Fruit fly (Drosophila melanogaster) whole organism, embryonic: Measurements from ENCODE around the gene CG32454.

ENCODE experiments used
- Blimp-1 ChIP-seq: fragments of 200-800 bp; sonication (Bioruptor generic); optimal IDR thresholded peaks from 3 replicates; lab custom pipeline; 2018; ENCODE audit warnings: missing biosample characterization, missing genetic modification characterization, mild to moderate bottlenecking, moderate library complexity, missing genetic modification reagents
- CG10366 ChIP-seq: fragments of 200-800 bp; sonication (Bioruptor generic); IDR thresholded peaks from 2 replicates; pipeline ENCODE4 v1.3.6; 2022; ENCODE audit warnings: missing biosample characterization, missing genetic modification characterization
- CG11093 ChIP-seq: fragments of 200-800 bp; sonication (Bioruptor generic); IDR thresholded peaks from 3 replicates; pipeline ENCODE4 v1.3.6; 2022; ENCODE audit warnings: missing biosample characterization, missing genetic modification characterization
- CG12104 ChIP-seq: fragments of 200-800 bp; sonication (Bioruptor generic); optimal IDR thresholded peaks from 3 replicates; lab custom pipeline; 2016; ENCODE audit warnings: missing biosample characterization, missing genetic modification characterization
- CG12236 ChIP-seq: fragments of 200-800 bp; sonication (Bioruptor generic); optimal IDR thresholded peaks from 2 replicates; lab custom pipeline; 2016; ENCODE audit warnings: missing biosample characterization, missing genetic modification characterization
- CG18764 ChIP-seq: fragments of 200-800 bp; sonication (Bioruptor generic); optimal IDR thresholded peaks from 3 replicates; lab custom pipeline; 2016; ENCODE audit warnings: missing biosample characterization, missing genetic modification characterization
- CG4707 ChIP-seq: fragments of 200-800 bp; sonication (Bioruptor generic); optimal IDR thresholded peaks from 2 replicates; lab custom pipeline; 2018; ENCODE audit warnings: missing biosample characterization, mild to moderate bottlenecking, missing genetic modification characterization, moderate library complexity
- CG6272 ChIP-seq: fragments of 200-800 bp; sonication (Bioruptor generic); IDR thresholded peaks from 2 replicates; pipeline ENCODE4 v1.3.6; 2022; ENCODE audit warnings: missing biosample characterization, missing genetic modification characterization
- CG6654 ChIP-seq: fragments of 200-800 bp; sonication (Bioruptor generic); optimal IDR thresholded peaks from 2 replicates; lab custom pipeline; 2017; ENCODE audit warnings: missing biosample characterization, mild to moderate bottlenecking, missing genetic modification characterization
- CG6791 ChIP-seq: fragments of 200-800 bp; sonication (Bioruptor generic); IDR thresholded peaks from 3 replicates; pipeline ENCODE4 v1.3.6; 2022; ENCODE audit warnings: missing biosample characterization, missing genetic modification characterization; ENCODE audit not compliant: partially characterized antibody
- CG6854 ChIP-seq: fragments of 200-800 bp; sonication (Bioruptor generic); optimal IDR thresholded peaks from 3 replicates; lab custom pipeline; 2017; ENCODE audit warnings: missing biosample characterization, mild to moderate bottlenecking, missing genetic modification characterization
- CG7745 ChIP-seq: fragments of 200-800 bp; sonication (Bioruptor generic); optimal IDR thresholded peaks from 2 replicates; lab custom pipeline; 2018; ENCODE audit warnings: missing biosample characterization, mild to moderate bottlenecking, missing genetic modification characterization, moderate library complexity
- CG8359 ChIP-seq: fragments of 200-800 bp; sonication (Bioruptor generic); optimal IDR thresholded peaks from 2 replicates; lab custom pipeline; 2017; ENCODE audit warnings: missing biosample characterization, mild to moderate bottlenecking, missing genetic modification characterization, borderline replicate concordance
- CG9215 ChIP-seq: fragments of 200-800 bp; sonication (Bioruptor generic); IDR thresholded peaks from 2 replicates; pipeline ENCODE4 v1.3.6; 2022; ENCODE audit warnings: missing biosample characterization, missing genetic modification characterization
- Dbx ChIP-seq: fragments of 200-800 bp; sonication (Bioruptor generic); IDR thresholded peaks from 3 replicates; pipeline ENCODE4 v1.3.6; 2022; ENCODE audit warnings: missing biosample characterization, missing genetic modification characterization
- Dll ChIP-seq: fragments of 200-800 bp; sonication (Bioruptor generic); IDR thresholded peaks from 4 replicates; pipeline ENCODE4 v1.3.6; 2022; ENCODE audit warnings: missing biosample characterization, missing genetic modification characterization; ENCODE audit not compliant: partially characterized antibody
- HHEX ChIP-seq: fragments of 200-800 bp; sonication (Bioruptor generic); optimal IDR thresholded peaks from 3 replicates; lab custom pipeline; 2017; ENCODE audit warnings: missing biosample characterization, mild to moderate bottlenecking, missing genetic modification characterization, missing genetic modification reagents
- HLH4C ChIP-seq: fragments of 200-800 bp; sonication (Bioruptor generic); IDR thresholded peaks from 3 replicates; pipeline ENCODE4 v1.3.6; 2022; ENCODE audit warnings: missing biosample characterization, missing genetic modification characterization; ENCODE audit not compliant: partially characterized antibody
- HmgZ ChIP-seq: fragments of 200-800 bp; sonication (Bioruptor generic); optimal IDR thresholded peaks from 2 replicates; lab custom pipeline; 2018; ENCODE audit warnings: missing biosample characterization, mild to moderate bottlenecking, missing genetic modification characterization
- Hmx ChIP-seq: fragments of 200-800 bp; sonication (Bioruptor generic); optimal IDR thresholded peaks from 2 replicates; lab custom pipeline; 2016; ENCODE audit warnings: missing biosample characterization, missing genetic modification characterization
- Hr3 ChIP-seq: fragments of 200-800 bp; sonication (Bioruptor generic); optimal IDR thresholded peaks from 3 replicates; lab custom pipeline; 2016; ENCODE audit warnings: missing biosample characterization, missing genetic modification characterization
- Max ChIP-seq: fragments of 200-800 bp; sonication (Bioruptor generic); optimal IDR thresholded peaks from 2 replicates; lab custom pipeline; 2016; ENCODE audit warnings: missing biosample characterization, mild to moderate bottlenecking, missing genetic modification characterization
- Nf-YB ChIP-seq: fragments of 200-800 bp; sonication (Bioruptor generic); optimal IDR thresholded peaks from 3 replicates; lab custom pipeline; 2019; ENCODE audit warnings: missing biosample characterization, mild to moderate bottlenecking, missing genetic modification characterization, moderate library complexity
- Six4 ChIP-seq: fragments of 200-800 bp; sonication (Bioruptor generic); optimal IDR thresholded peaks from 2 replicates; lab custom pipeline; 2016; ENCODE audit warnings: missing biosample characterization, missing genetic modification characterization
- Sry-δ ChIP-seq: fragments of 200-800 bp; sonication (Bioruptor generic); optimal IDR thresholded peaks from 2 replicates; lab custom pipeline; 2016; ENCODE audit warnings: missing biosample characterization, missing genetic modification characterization
- ap ChIP-seq: fragments of 200-800 bp; sonication (Bioruptor generic); IDR thresholded peaks from 2 replicates; pipeline ENCODE4 v1.3.6; 2022; ENCODE audit warnings: missing biosample characterization, missing genetic modification characterization
- ash1 ChIP-seq: fragments of 200-800 bp; sonication (Bioruptor generic); optimal IDR thresholded peaks from 2 replicates; lab custom pipeline; 2018; ENCODE audit warnings: missing biosample characterization, mild to moderate bottlenecking, missing genetic modification characterization
- bcd ChIP-seq: fragments of 200-800 bp; sonication (Bioruptor generic); optimal IDR thresholded peaks from 2 replicates; lab custom pipeline; 2017; ENCODE audit warnings: missing biosample characterization, mild to moderate bottlenecking, missing genetic modification characterization
- corto ChIP-seq: fragments of 200-800 bp; sonication (Bioruptor generic); optimal IDR thresholded peaks from 2 replicates; lab custom pipeline; 2016; ENCODE audit warnings: missing biosample characterization, mild to moderate bottlenecking, missing genetic modification characterization, moderate library complexity
- dm ChIP-seq: fragments of 200-800 bp; sonication (Bioruptor generic); optimal IDR thresholded peaks from 3 replicates; lab custom pipeline; 2016; ENCODE audit warnings: missing biosample characterization, missing genetic modification characterization
- dpn ChIP-seq, 2 experiments: fragments of 200-800 bp; sonication (Bioruptor generic); optimal IDR thresholded peaks; 3 replicates each; lab custom pipeline; 2016; ENCODE audit warnings: missing biosample characterization in 2 of 2, missing genetic modification characterization in 2 of 2
- en ChIP-seq: fragments of 200-800 bp; sonication (Bioruptor generic); optimal IDR thresholded peaks from 2 replicates; lab custom pipeline; 2016; ENCODE audit warnings: missing biosample characterization, missing genetic modification characterization
- fd102C ChIP-seq: fragments of 200-800 bp; sonication (Bioruptor generic); optimal IDR thresholded peaks from 2 replicates; lab custom pipeline; 2018; ENCODE audit warnings: missing biosample characterization, mild to moderate bottlenecking, missing genetic modification characterization, moderate library complexity
- gcm ChIP-seq: fragments of 200-800 bp; sonication (Bioruptor generic); optimal IDR thresholded peaks from 2 replicates; lab custom pipeline; 2019; ENCODE audit warnings: missing biosample characterization, mild to moderate bottlenecking, missing genetic modification characterization, moderate library complexity
- hb ChIP-seq: fragments of 200-800 bp; sonication (Bioruptor generic); IDR thresholded peaks from 3 replicates; pipeline ENCODE4 v1.3.6; 2022; ENCODE audit warnings: missing biosample characterization, missing genetic modification characterization; ENCODE audit not compliant: partially characterized antibody
- hbn ChIP-seq: fragments of 200-800 bp; sonication (Bioruptor generic); IDR thresholded peaks from 2 replicates; pipeline ENCODE4 v1.3.6; 2022; ENCODE audit warnings: missing biosample characterization, missing genetic modification characterization; ENCODE audit not compliant: partially characterized antibody
- mam ChIP-seq: fragments of 200-800 bp; sonication (Bioruptor generic); optimal IDR thresholded peaks from 3 replicates; lab custom pipeline; 2016; ENCODE audit warnings: missing biosample characterization, missing genetic modification characterization
- mirr ChIP-seq: fragments of 200-800 bp; sonication (Bioruptor generic); optimal IDR thresholded peaks from 3 replicates; lab custom pipeline; 2018; ENCODE audit warnings: missing biosample characterization, mild to moderate bottlenecking, missing genetic modification characterization
- nom ChIP-seq: fragments of 200-800 bp; sonication (Bioruptor generic); optimal IDR thresholded peaks from 2 replicates; lab custom pipeline; 2017; ENCODE audit warnings: missing biosample characterization, missing genetic modification characterization, mild to moderate bottlenecking, moderate library complexity, missing genetic modification reagents
- ranshi ChIP-seq: fragments of 200-800 bp; sonication (Bioruptor generic); IDR thresholded peaks from 2 replicates; pipeline ENCODE4 v1.3.6; 2022; ENCODE audit warnings: missing biosample characterization, missing genetic modification characterization
- run ChIP-seq: fragments of 200-800 bp; sonication (Bioruptor generic); optimal IDR thresholded peaks from 3 replicates; lab custom pipeline; 2018; ENCODE audit warnings: missing biosample characterization, mild to moderate bottlenecking, missing genetic modification characterization
- sisA ChIP-seq: fragments of 200-800 bp; sonication (Bioruptor generic); IDR thresholded peaks from 2 replicates; pipeline ENCODE4 v1.3.6; 2022; ENCODE audit warnings: missing biosample characterization, missing genetic modification characterization
- sob ChIP-seq: fragments of 200-800 bp; sonication (Bioruptor generic); IDR thresholded peaks from 2 replicates; pipeline ENCODE4 v1.3.6; 2022; ENCODE audit warnings: missing biosample characterization, missing genetic modification characterization
- tna ChIP-seq: fragments of 200-800 bp; sonication (Bioruptor generic); IDR thresholded peaks from 2 replicates; pipeline ENCODE4 v1.3.6; 2022; ENCODE audit warnings: missing biosample characterization, missing genetic modification characterization; ENCODE audit not compliant: partially characterized antibody
- trh ChIP-seq: fragments of 200-800 bp; sonication (Bioruptor generic); optimal IDR thresholded peaks from 2 replicates; lab custom pipeline; 2016; ENCODE audit warnings: missing biosample characterization, missing genetic modification characterization
- tup ChIP-seq: fragments of 200-800 bp; sonication (Bioruptor generic); optimal IDR thresholded peaks from 2 replicates; lab custom pipeline; 2016; ENCODE audit warnings: missing biosample characterization, mild to moderate bottlenecking, missing genetic modification characterization, moderate library complexity
- zen ChIP-seq: fragments of 200-800 bp; sonication (Bioruptor generic); optimal IDR thresholded peaks from 3 replicates; lab custom pipeline; 2018; ENCODE audit warnings: missing biosample characterization, mild to moderate bottlenecking, missing genetic modification characterization, moderate library complexity
- zf30C ChIP-seq: fragments of 200-800 bp; sonication (Bioruptor generic); optimal IDR thresholded peaks from 3 replicates; lab custom pipeline; 2018; ENCODE audit warnings: missing biosample characterization, mild to moderate bottlenecking, missing genetic modification characterization

Gene CG32454

DNA sequence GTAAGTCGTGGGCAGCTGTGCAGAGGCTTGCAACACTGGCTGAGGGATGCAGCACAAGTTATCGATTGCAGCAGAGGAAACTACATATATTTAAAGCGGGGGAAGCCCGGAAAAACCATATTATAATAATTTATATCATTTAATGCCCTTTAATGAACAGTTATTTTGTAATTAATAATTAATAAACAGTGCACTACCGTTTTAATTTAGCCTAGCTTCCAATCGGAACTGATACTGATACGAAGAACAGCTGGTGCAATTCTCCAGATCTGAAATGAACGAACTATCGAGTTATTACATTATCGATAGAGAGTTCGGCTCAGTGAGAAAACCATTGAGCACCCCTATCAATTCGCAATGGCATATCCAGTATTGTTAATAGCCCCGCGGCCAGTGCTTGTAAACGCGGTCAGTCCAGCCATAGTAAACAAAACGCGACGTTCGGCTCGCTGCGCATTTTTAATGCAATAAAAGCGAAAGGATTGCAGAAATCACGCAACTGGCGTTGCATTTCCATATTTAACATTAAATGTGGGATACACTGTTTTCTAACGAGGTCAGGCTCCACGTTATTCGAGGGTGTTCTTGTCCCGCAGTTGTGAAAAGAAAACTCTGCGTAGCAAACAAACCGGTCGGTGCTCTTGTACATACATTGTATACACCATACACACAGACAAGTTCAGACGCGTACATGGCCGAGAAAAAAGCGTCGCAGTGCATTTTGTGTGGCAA lies 12.0 kb downstream of the CG32454 start, which contains the start of gene CG7369:
Gene CG7369, plus strand, starts transcription at position 405 of the 732 bp plus-strand sequence.
- TF ChIP-seq corto (GFP tag; lab: Kevin White, UChicago) (peak; percentile 92), zen (peak; percentile 80), CG6272 (peak; percentile 75), CG6654 (GFP tag; lab: Kevin White, UChicago) (peak; percentile 54), HLH4C (GFP tag; lab: Robert Waterston, UW) (peak; percentile 73), bcd (GFP tag; lab: Kevin White, UChicago) (peak; percentile 87), sob (peak; percentile 89), Sry-δ (peak; percentile 67), dm (GFP tag; lab: Kevin White, UChicago) (peak; percentile 61), CG12104 (GFP tag; lab: Kevin White, UChicago) (peak; percentile 87), CG7745 (tag; lab: Kevin White, UChicago) (no peak), gcm (peak; percentile 55), CG10366 (GFP tag; lab: Robert Waterston, UW) (peak; percentile 75), Hmx (GFP tag; lab: Kevin White, UChicago) (peak; percentile 73), fd102C (GFP tag; lab: Kevin White, UChicago) (no peak), tup (GFP tag; lab: Kevin White, UChicago) (peak; percentile 83), nom (GFP tag; lab: Kevin White, UChicago) (peak; percentile 39), CG6791 (GFP tag; lab: Robert Waterston, UW) (peak; percentile 57; the same call in 2 of the 3 replicates), HmgZ (tag; lab: Kevin White, UChicago) (peak; percentile 88), CG6854 (GFP tag; lab: Kevin White, UChicago) (peak; percentile 24), CG12236 (GFP tag; lab: Kevin White, UChicago) (peak; percentile 16), Hr3 (GFP tag; lab: Kevin White, UChicago) (peak; percentile 87), trh (GFP tag; lab: Kevin White, UChicago) (peak; percentile 67), ranshi (GFP tag; lab: Robert Waterston, UW) (peak; percentile 68; the same call in 1 of the 2 replicates), en (GFP tag; lab: Kevin White, UChicago) (no peak), zf30C (GFP tag; lab: Kevin White, UChicago) (no peak), CG9215 (peak; percentile 89), CG11093 (GFP tag; lab: Robert Waterston, UW) (peak; percentile 66; the same call in 2 of the 3 replicates), Dll (GFP tag; lab: Robert Waterston, UW) (peak; percentile 91), Blimp-1 (GFP tag; lab: Kevin White, UChicago) (peak; percentile 88), CG18764 (GFP tag; lab: Kevin White, UChicago) (peak; percentile 83), Max (GFP tag; lab: Kevin White, UChicago) (peak; percentile 88), mirr (GFP tag; lab: Kevin White, UChicago) (peak; percentile 61), dpn (GFP tag; optimal IDR thresholded peaks at IDR 0.05; lab: Kevin White, UChicago) (peak; percentile 83 to 88), CG4707 (GFP tag; lab: Kevin White, UChicago) (no peak), hb (GFP tag; lab: Robert Waterston, UW) (peak; percentile 44; the same call in 2 of the 3 replicates), run (peak; percentile 28), mam (GFP tag; lab: Kevin White, UChicago) (peak; percentile 87), HHEX (GFP tag; lab: Kevin White, UChicago) (peak; percentile 80), CG8359 (GFP tag; lab: Kevin White, UChicago) (peak; percentile 19), Nf-YB (GFP tag; lab: Kevin White, UChicago) (peak; percentile 32), sisA (GFP tag; lab: Robert Waterston, UW) (peak; percentile 79; the same call in 1 of the 2 replicates), hbn (GFP tag; lab: Robert Waterston, UW) (peak; percentile 67), tna (GFP tag; lab: Robert Waterston, UW) (no peak; the same call in 1 of the 2 replicates), Six4 (GFP tag; lab: Kevin White, UChicago) (peak; percentile 77), ash1 (GFP tag; lab: Kevin White, UChicago) (no peak), ap (GFP tag; lab: Robert Waterston, UW) (peak; percentile 47), Dbx (GFP tag; lab: Robert Waterston, UW) (peak; percentile 89)
